Worm (Caenorhabditis elegans) whole organism, L1 larva: ENCODE results near the gene C16D9.9.

Source experiments
- C34B4.2 ChIP-seq: sonication (generic microtip); optimal IDR thresholded peaks from 2 replicates; lab custom pipeline; 2017; ENCODE audit warnings: mild to moderate bottlenecking, missing genetic modification characterization, missing compliant biosample characterization
- alr-1 ChIP-seq: fragments of 200-800 bp; sonication (Bioruptor generic); optimal IDR thresholded peaks from 2 replicates; lab custom pipeline; 2018; ENCODE audit warnings: borderline replicate concordance, mild to moderate bottlenecking, missing genetic modification characterization, missing compliant biosample characterization
- ama-1 ChIP-seq: fragments of 150-350 bp; optimal IDR thresholded peaks from 2 replicates; lab custom pipeline; 2014
- ceh-82 ChIP-seq, 3 experiments: fragments of 150-350 bp in 1 of 3; sonication (generic microtip) in 2 of 3; optimal IDR thresholded peaks; 2 replicates each; lab custom pipeline; 2014 to 2017; ENCODE audit warnings: missing biosample characterization in 3 of 3, missing genetic modification characterization in 3 of 3
- dpl-1 ChIP-seq, 3 experiments: fragments of 150-350 bp in 2 of 3; sonication (generic microtip) in 1 of 3; optimal IDR thresholded peaks; 2 replicates each; lab custom pipeline; 2014 to 2017; ENCODE audit warnings: missing biosample characterization in 3 of 3, missing genetic modification characterization in 3 of 3, missing genetic modification reagents in 3 of 3
- efl-1 ChIP-seq, 4 experiments: fragments of 150-350 bp; optimal IDR thresholded peaks in 3 of 4; peaks in 1 of 4; 1 replicate in 1 of 4; 2 replicates in 3 of 4; lab custom pipeline; 2014; ENCODE audit warnings: missing biosample characterization in 2 of 4, missing genetic modification characterization in 2 of 4, missing genetic modification reagents in 2 of 4
- isw-1 ChIP-seq: fragments of 200-800 bp; sonication (Bioruptor generic); IDR thresholded peaks from 2 replicates; pipeline ENCODE4 v1.3.6; 2022; ENCODE audit warnings: missing genetic modification characterization, missing compliant biosample characterization
- jun-1 ChIP-seq: fragments of 150-350 bp; optimal IDR thresholded peaks from 2 replicates; lab custom pipeline; 2014; ENCODE audit warnings: missing biosample characterization, missing genetic modification reagents, missing genetic modification characterization
- lsy-2 ChIP-seq, 2 experiments: fragments of 150-350 bp; optimal IDR thresholded peaks; 2 replicates each; lab custom pipeline; 2014; ENCODE audit warnings: missing biosample characterization in 2 of 2, missing genetic modification characterization in 2 of 2
- pqm-1 ChIP-seq: sonication (generic microtip); optimal IDR thresholded peaks from 3 replicates; lab custom pipeline; 2017; ENCODE audit warnings: missing biosample characterization, missing genetic modification characterization
- tbx-2 ChIP-seq: sonication (generic microtip); optimal IDR thresholded peaks from 2 replicates; lab custom pipeline; 2016; ENCODE audit warnings: missing genetic modification characterization, missing compliant biosample characterization
- unc-130 ChIP-seq: fragments of 150-350 bp; optimal IDR thresholded peaks from 2 replicates; lab custom pipeline; 2017; ENCODE audit warnings: missing biosample characterization, missing genetic modification characterization, inconsistent platforms
- unc-98 ChIP-seq: fragments of 200-800 bp; sonication (Bioruptor generic); IDR thresholded peaks from 2 replicates; pipeline ENCODE4 v1.3.6; 2022; ENCODE audit warnings: missing genetic modification characterization, missing compliant biosample characterization

DNA sequence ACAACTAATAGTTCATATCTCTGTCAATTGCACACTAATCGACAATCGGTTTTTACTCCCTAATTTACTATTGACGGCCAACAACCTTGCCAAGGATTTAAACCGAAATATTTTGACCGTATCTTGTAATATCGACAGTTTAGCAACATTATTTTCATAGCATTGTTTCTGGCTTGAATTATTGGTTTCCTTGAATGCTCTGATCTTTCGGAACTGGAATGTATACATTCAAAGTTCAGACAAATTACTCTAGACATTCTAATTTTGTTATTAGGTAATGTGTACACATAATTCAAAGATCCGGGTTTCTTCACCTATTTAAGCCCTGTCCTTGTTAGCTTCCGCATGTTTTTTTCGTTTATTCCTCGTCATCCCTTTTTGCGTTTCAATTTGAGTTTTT is at the start of gene C16D9.9:
- TF ChIP-seq unc-98 (GFP tag; lab: Robert Waterston, UW) (no peak), unc-130 (tag; lab: Kevin White, UChicago) (no peak), pqm-1 (tag; lab: Kevin White, UChicago) (no peak), dpl-1 (GFP tag; optimal IDR thresholded peaks at IDR 0.05; lab: Kevin White, UChicago) (no peak), ceh-82 (tag; optimal IDR thresholded peaks at IDR 0.05; lab: Kevin White, UChicago) (no peak), lsy-2 (tag; optimal IDR thresholded peaks at IDR 0.05; lab: Kevin White, UChicago) (no peak), efl-1 (optimal IDR thresholded peaks at IDR 0.05; lab: Kevin White, UChicago) (no peak), efl-1 (GFP tag; optimal IDR thresholded peaks at IDR 0.05 in 1 of 2; lab: Kevin White, UChicago) (no peak), isw-1 (GFP tag; lab: Robert Waterston, UW) (no peak), alr-1 (tag; lab: Kevin White, UChicago) (no peak), ama-1 (lab: Kevin White, UChicago) (no peak), jun-1 (tag; lab: Kevin White, UChicago) (no peak), tbx-2 (tag; lab: Kevin White, UChicago) (no peak), C34B4.2 (tag; lab: Kevin White, UChicago) (no peak)
